Fruit fly (Drosophila melanogaster): ENCODE measurements around the gene Nsun5.

- TF ChIP-seq CG15710 (tag; optimal IDR thresholded peaks at IDR 0.05), result no peak
- no peak for TF ChIP-seq CG17806 (tag; optimal IDR thresholded peaks at IDR 0.05)
These were observed 4.1 kb downstream of the Nsun5 start for dm6 chr3R:19157997-19158396.
